Worm (Caenorhabditis elegans) whole organism, dauer: ENCODE data around the gene K07H8.5.

Source experiments
- unc-62 ChIP-seq: sonication (generic microtip); optimal IDR thresholded peaks from 2 replicates; lab custom pipeline; 2017; ENCODE audit warnings: missing biosample characterization, missing genetic modification reagents, missing genetic modification characterization

The K07H8.5 gene

ce11 chrIV:8247341-8247740 is 20.8 kb upstream of the K07H8.5 start:
- no peak for TF ChIP-seq unc-62 (GFP tag; lab: Kevin White, UChicago)

DNA sequence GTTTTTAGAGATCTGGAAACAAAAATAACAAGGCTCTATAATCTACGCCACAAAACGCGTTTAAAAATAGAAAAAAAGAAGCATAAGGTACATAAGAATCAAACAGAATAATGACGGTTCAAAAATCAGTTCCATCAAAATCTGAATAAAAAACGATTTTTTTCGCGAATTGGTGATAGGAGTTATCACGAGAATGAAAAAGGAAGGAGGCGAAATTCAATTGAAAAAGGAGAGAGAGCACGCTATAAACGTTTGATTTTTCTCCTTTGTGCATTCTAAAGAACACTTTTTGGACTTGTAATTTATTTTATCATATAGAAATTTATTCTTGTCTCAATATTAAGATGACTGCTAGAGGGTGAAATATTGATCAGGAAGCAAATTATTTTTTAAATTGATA is 16.8 kb upstream of the K07H8.5 start:
- no peak for TF ChIP-seq unc-62 (GFP tag; lab: Kevin White, UChicago)

ce11 chrIV:8252856-8253255 is 15.3 kb upstream of the K07H8.5 start:
- TF ChIP-seq unc-62 (GFP tag; lab: Kevin White, UChicago): no peak

ce11 chrIV:8254193-8254592 is 13.9 kb upstream of the K07H8.5 start:
- TF ChIP-seq unc-62 (GFP tag; lab: Kevin White, UChicago): no peak

- TF ChIP-seq unc-62 (GFP tag; lab: Kevin White, UChicago): no peak
Measured at ce11 chrIV:8255221-8255620, 12.9 kb upstream of the K07H8.5 start.

- TF ChIP-seq unc-62 (GFP tag; lab: Kevin White, UChicago): no peak
Measured at ce11 chrIV:8259904-8260303, 8.2 kb upstream of the K07H8.5 start, which contains the start of gene K07H8.7. TSS of gene K07H8.7 (minus strand) at chrIV:8260004.

DNA sequence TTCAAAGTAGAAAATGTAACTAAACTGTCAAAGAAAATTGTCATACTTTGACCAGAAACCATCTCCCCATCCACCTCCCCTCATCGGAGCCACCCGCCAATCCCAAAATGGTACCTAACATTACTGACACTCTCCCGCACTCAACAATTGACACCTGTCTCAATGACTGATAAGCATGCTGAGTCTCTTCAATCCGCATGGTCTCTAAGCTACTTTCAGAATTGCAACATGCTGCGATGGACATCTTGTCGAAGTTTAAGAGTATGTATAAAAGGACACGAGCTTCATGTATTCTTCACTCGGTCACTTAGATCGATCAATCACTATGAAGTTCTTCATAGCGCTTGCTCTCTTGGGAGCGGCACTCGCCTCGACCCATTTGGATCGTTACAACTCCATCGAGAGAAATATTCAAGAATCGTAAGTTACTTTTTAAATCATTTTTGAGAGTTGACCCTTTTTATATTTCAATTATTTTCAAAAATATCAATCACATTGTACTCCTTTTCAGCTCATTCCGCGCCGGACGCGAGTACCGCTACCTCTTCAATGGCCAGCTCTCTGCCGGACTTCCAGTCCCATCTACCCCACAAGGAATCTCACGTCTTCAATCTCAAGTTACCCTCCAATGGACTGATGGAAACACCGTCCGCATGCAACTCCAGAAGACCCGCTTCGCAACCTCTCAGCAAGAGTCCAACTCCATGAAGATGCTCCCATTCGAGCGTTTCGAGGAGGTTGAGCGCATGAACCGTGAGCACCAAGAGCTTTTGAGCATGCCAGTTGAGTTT is 7.1 kb upstream of the K07H8.5 start, which contains the start of gene vit-6:
Gene vit-6 (plus strand): TSS at position 310 of the 791 bp plus-strand sequence.
- no peak for TF ChIP-seq unc-62 (GFP tag; lab: Kevin White, UChicago)

DNA sequence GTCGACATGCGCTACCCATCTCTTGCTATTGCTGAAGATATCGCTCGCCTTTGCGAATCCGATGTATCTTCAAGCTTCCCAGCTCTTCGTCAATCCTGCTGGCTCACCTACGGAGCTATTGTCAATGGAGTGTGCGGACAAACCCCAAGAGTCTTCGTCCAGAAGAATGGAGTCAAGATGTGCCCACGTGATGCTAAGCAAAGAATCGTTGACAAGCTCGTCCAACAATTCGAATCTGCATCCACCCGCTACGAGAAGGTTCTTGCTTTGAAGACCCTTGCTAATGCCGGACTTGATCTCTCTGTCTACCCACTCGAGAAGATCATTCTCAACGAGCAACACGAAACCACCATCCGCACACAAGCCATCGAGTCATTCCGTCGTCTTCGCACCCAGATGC is 5.5 kb upstream of the K07H8.5 start:
- TF ChIP-seq unc-62 (GFP tag; lab: Kevin White, UChicago): no peak

DNA sequence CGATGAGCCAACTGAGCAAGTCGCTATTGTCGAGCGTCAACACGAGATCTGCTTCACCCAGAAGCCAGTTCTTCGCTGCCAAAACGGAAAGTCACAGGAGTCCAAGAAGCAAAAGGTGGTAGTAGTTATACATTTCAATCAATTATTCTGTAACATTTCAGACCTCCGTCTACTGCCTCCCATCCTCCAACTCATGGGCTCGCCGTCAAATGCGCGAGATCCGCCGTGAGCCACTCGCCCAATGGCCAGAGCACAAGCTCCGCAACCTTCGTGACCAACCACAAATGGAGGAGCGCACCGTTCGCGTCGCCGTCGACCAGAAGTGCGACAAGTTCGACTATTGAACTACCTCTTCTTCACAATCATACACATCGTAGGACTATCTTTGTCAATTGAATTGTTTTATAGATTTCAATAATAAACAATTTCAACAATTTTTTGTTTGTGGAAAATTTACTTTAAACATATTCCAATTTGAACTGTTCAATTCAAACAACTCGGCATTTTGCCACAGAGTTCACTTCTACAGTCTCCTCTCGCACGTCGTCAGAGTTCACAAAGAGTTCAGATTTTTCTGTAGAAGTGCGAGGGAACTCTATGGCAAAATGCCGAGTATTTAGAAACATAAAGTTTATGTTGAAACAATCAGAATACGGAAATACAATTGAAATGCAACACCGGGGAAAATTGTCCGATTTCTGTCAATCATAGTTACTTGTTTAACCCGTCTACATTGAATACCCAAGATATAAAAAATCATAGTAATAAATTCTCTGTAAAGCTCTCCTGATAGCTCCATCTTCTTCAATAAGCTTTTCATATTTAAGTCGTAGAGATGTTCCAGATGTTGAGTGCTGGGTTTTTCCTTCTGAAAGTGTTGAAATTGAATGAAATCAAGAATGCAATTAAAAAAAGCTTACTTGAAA is 1.8 kb upstream of the K07H8.5 start:
- TF ChIP-seq unc-62 (GFP tag; lab: Kevin White, UChicago): no peak

DNA sequence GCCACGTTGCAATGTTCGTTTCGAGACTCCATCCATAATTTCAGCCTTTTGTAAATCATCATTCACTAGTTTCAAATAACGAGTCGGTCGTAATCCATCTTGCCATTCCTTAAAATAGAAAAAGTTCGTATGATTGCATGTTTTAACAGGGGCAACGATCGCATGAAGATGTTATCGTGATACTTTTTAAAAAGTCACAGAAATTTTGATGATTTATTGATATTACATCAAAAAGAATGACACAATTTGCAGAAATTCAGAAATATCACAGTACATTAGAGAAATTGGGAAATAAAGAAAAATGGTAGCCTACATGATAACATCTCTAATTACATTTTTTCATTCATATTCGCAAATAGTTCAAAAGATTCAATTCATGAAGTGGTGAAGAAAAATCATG is 5.2 kb downstream of the K07H8.5 start:
- TF ChIP-seq unc-62 (GFP tag; lab: Kevin White, UChicago): no peak

DNA sequence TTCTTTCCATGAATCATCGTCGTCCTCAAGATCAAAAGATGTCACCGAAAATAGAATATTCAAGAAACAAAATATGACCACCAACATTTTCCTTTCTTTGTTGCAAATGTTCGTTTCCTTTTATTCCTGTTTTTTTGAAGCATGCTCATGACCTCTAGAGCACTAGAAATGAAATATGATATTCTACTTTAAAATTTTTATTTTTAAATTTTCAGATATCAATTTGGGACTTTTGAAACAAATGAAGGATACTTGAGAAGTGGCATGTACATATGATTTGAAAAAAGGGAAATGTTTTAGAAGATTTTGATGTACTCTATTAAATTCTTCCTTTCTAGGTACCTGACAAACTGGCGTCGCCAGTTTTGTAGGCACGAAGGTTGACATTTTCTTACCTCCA is 7.1 kb downstream of the K07H8.5 start, which contains the start of gene K07H8.11:
Gene K07H8.11 (minus strand): TSS at position 101 of the 400 bp plus-strand sequence.
- TF ChIP-seq unc-62 (GFP tag; lab: Kevin White, UChicago): no peak

- TF ChIP-seq unc-62 (GFP tag; lab: Kevin White, UChicago): no peak
Measured at ce11 chrIV:8276609-8277008, 8.5 kb downstream of the K07H8.5 start, which contains the start of gene K07H8.12. TSS of gene K07H8.12 (minus strand) at chrIV:8276709.

DNA sequence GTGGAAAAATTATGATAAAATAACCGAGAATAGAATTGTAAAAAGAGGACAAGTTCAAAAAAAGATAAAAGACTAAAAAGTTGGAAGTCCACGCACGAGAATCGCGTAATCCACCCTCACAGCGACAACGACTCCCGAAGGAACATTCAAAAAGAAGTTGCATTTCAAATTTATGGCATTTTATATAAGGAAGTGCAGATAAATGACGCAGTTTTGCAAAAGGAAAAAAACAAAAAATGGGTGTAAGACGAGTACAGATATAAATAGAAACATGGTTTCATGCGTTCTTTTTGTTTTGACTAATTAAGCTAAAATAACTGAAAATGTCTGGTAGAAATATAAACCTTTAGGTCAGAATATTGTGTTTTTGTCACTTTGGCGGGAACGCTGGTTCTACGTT is 15.1 kb downstream of the K07H8.5 start:
- TF ChIP-seq unc-62 (GFP tag; lab: Kevin White, UChicago): no peak

DNA sequence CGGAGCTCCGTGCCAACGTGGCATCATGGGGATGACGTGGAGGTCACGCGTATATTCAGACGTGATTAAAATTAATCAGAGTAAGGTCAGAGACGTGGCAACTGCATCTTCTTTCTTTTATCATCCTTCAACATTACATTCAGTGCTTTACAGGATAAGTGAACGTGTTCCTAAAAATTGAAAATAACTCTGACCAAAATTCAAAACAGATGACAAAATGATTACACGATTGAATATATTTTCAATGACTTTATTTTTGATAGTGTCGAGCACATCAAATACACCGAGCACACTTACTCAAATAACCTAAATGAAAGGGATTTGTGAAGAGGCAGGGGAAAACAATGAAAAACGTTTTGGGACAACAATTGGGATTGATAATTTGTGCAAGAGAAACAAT is 18.2 kb downstream of the K07H8.5 start, which contains the start of gene K07H8.9:
Gene K07H8.9 (minus strand): TSS at position 125 of the 400 bp plus-strand sequence.
- TF ChIP-seq unc-62 (GFP tag; lab: Kevin White, UChicago): no peak

- TF ChIP-seq unc-62 (GFP tag; lab: Kevin White, UChicago): no peak
Measured at ce11 chrIV:8287287-8287686, 19.2 kb downstream of the K07H8.5 start.

ce11 chrIV:8289105-8289504 is 21.0 kb downstream of the K07H8.5 start:
- no peak for TF ChIP-seq unc-62 (GFP tag; lab: Kevin White, UChicago)

- no peak for TF ChIP-seq unc-62 (GFP tag; lab: Kevin White, UChicago)
Measured at ce11 chrIV:8289505-8289579, 21.2 kb downstream of the K07H8.5 start, which contains the start of gene nucl-1. TSS of gene nucl-1 (minus strand) at chrIV:8289530.
